Worm (Caenorhabditis elegans) whole organism, mixed stage, embryonic: Measurements from ENCODE around the gene cca-1.

Experiments used
- blmp-1 ChIP-seq: fragments of 150-350 bp; optimal IDR thresholded peaks from 2 replicates; lab custom pipeline; 2014; ENCODE audit warnings: missing biosample characterization, missing genetic modification characterization
- ceh-39 ChIP-seq: fragments of 150-350 bp; optimal IDR thresholded peaks from 2 replicates; lab custom pipeline; 2014; ENCODE audit warnings: missing biosample characterization, missing genetic modification characterization
- ces-1 ChIP-seq: fragments of 150-350 bp; optimal IDR thresholded peaks from 2 replicates; lab custom pipeline; 2014; ENCODE audit warnings: missing biosample characterization, missing genetic modification reagents, missing genetic modification characterization
- hlh-1 ChIP-seq: fragments of 150-350 bp; optimal IDR thresholded peaks from 2 replicates; lab custom pipeline; 2014; ENCODE audit warnings: missing biosample characterization, missing genetic modification reagents, missing genetic modification characterization
- lin-13 ChIP-seq: fragments of 150-350 bp; optimal IDR thresholded peaks from 2 replicates; lab custom pipeline; 2014; ENCODE audit warnings: missing biosample characterization, missing genetic modification characterization
- lsy-2 ChIP-seq: fragments of 150-350 bp; optimal IDR thresholded peaks from 2 replicates; lab custom pipeline; 2014; ENCODE audit warnings: missing biosample characterization, missing genetic modification characterization
- nhr-2 ChIP-seq: fragments of 150-350 bp; optimal IDR thresholded peaks from 2 replicates; lab custom pipeline; 2014; ENCODE audit warnings: missing biosample characterization, missing genetic modification characterization
- nhr-237 ChIP-seq: fragments of 150-350 bp; optimal IDR thresholded peaks from 2 replicates; lab custom pipeline; 2014; ENCODE audit warnings: missing biosample characterization, missing genetic modification characterization
- nhr-28 ChIP-seq: fragments of 150-350 bp; optimal IDR thresholded peaks from 2 replicates; lab custom pipeline; 2014; ENCODE audit warnings: missing biosample characterization, missing genetic modification characterization
- nhr-76 ChIP-seq: sonication (generic microtip); optimal IDR thresholded peaks from 2 replicates; lab custom pipeline; 2017; ENCODE audit warnings: missing biosample characterization, missing genetic modification characterization
- unc-39 ChIP-seq: fragments of 150-350 bp; optimal IDR thresholded peaks from 2 replicates; lab custom pipeline; 2014; ENCODE audit warnings: missing biosample characterization, missing genetic modification characterization
- zip-8 ChIP-seq: fragments of 150-350 bp; optimal IDR thresholded peaks from 2 replicates; lab custom pipeline; 2014; ENCODE audit warnings: missing biosample characterization, missing genetic modification characterization
- ztf-11 ChIP-seq: fragments of 150-350 bp; optimal IDR thresholded peaks from 2 replicates; lab custom pipeline; 2014; ENCODE audit warnings: missing biosample characterization, missing genetic modification characterization

DNA sequence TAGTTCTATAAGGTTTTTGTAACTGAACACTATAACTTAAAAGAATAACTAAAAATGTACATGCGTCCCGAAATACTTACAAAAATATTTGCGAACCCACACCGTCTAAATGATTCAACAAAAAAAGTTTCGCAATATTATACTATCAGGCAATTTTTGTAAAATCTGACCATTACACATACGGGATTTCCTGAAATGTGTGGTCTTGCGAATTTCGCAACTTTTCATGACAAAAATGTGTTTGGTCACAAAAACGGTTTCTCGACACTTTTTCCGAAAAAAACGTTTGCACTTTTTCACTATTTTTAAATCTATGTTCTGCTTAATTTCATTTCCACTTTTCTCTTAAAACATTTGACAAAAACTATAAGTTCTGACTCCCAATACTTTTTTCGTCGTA, 60.5 kb downstream of the cca-1 start:
- TF ChIP-seq lin-13 (tag; lab: Kevin White, UChicago) (no peak), lsy-2 (no peak), ztf-11 (tag; lab: Kevin White, UChicago) (no peak), nhr-237 (no peak), hlh-1 (tag; lab: Kevin White, UChicago) (no peak), blmp-1 (no peak), nhr-2 (tag; lab: Kevin White, UChicago) (no peak), unc-39 (tag; lab: Kevin White, UChicago) (no peak), nhr-76 (tag; lab: Kevin White, UChicago) (no peak), ces-1 (GFP tag; lab: Kevin White, UChicago) (no peak), nhr-28 (tag; lab: Kevin White, UChicago) (no peak), ceh-39 (tag; lab: Kevin White, UChicago) (no peak), zip-8 (no peak)
